Fruit fly (Drosophila melanogaster) whole organism, prepupa: ENCODE measurements around the gene CG12560.

Experiments used
- Blimp-1 ChIP-seq: fragments of 200-800 bp; sonication (Bioruptor generic); optimal IDR thresholded peaks from 3 replicates; lab custom pipeline; 2017; ENCODE audit warnings: missing biosample characterization, missing genetic modification characterization, mild to moderate bottlenecking, moderate library complexity, missing genetic modification reagents
- CG11294 ChIP-seq: fragments of 200-800 bp; sonication (Bioruptor generic); IDR thresholded peaks from 2 replicates; pipeline ENCODE4 v1.3.6; 2022; ENCODE audit warnings: missing biosample characterization, missing genetic modification characterization
- CG6854 ChIP-seq: fragments of 200-800 bp; sonication (Bioruptor generic); optimal IDR thresholded peaks from 2 replicates; lab custom pipeline; 2017; ENCODE audit warnings: missing biosample characterization, mild to moderate bottlenecking, missing genetic modification characterization
- Sox102F ChIP-seq: fragments of 200-800 bp; sonication (Bioruptor generic); optimal IDR thresholded peaks from 2 replicates; lab custom pipeline; 2016; ENCODE audit warnings: missing biosample characterization, mild to moderate bottlenecking, missing genetic modification characterization
- Sox15 ChIP-seq: fragments of 200-800 bp; sonication (Bioruptor generic); optimal IDR thresholded peaks from 3 replicates; lab custom pipeline; 2016; ENCODE audit warnings: missing biosample characterization, missing genetic modification characterization
- dsx ChIP-seq: fragments of 200-800 bp; optimal IDR thresholded peaks from 3 replicates; lab custom pipeline; 2019; ENCODE audit warnings: missing biosample characterization, mild to moderate bottlenecking, missing genetic modification characterization, moderate library complexity; ENCODE audit not compliant: poor library complexity, severe bottlenecking
- eg ChIP-seq: fragments of 200-800 bp; sonication (Bioruptor generic); IDR thresholded peaks from 3 replicates; pipeline ENCODE4 v1.3.6; 2022; ENCODE audit warnings: missing biosample characterization, missing genetic modification characterization
- fd59A ChIP-seq: fragments of 200-800 bp; sonication (Bioruptor generic); optimal IDR thresholded peaks from 2 replicates; lab custom pipeline; 2017; ENCODE audit warnings: missing biosample characterization, mild to moderate bottlenecking, missing genetic modification characterization, missing genetic modification reagents
- pdm3 ChIP-seq: fragments of 200-800 bp; sonication (Bioruptor generic); optimal IDR thresholded peaks from 3 replicates; lab custom pipeline; 2016; ENCODE audit warnings: missing biosample characterization, missing genetic modification characterization

- TF ChIP-seq CG11294 (GFP tag; lab: Robert Waterston, UW) = peak; percentile 24; the same call in 1 of the 2 replicates
- peak; percentile 24 for TF ChIP-seq Sox15 (GFP tag; lab: Kevin White, UChicago)
- TF ChIP-seq CG6854 = no peak
- peak; percentile 2 for TF ChIP-seq Sox102F (GFP tag; lab: Kevin White, UChicago)
- no peak; the same call in 2 of the 3 replicates for TF ChIP-seq eg (GFP tag; lab: Robert Waterston, UW)
- TF ChIP-seq Blimp-1 (GFP tag; lab: Kevin White, UChicago) = no peak
- peak; percentile 67 for TF ChIP-seq dsx
- peak; percentile 61 for TF ChIP-seq pdm3
- peak; percentile 53 for TF ChIP-seq fd59A
Measured at dm6 chr2L:8006038-8006437, 3.2 kb downstream of the CG12560 start.
